Fruit fly (Drosophila melanogaster): ENCODE results near the gene Mesh1.

The Mesh1 gene

DNA sequence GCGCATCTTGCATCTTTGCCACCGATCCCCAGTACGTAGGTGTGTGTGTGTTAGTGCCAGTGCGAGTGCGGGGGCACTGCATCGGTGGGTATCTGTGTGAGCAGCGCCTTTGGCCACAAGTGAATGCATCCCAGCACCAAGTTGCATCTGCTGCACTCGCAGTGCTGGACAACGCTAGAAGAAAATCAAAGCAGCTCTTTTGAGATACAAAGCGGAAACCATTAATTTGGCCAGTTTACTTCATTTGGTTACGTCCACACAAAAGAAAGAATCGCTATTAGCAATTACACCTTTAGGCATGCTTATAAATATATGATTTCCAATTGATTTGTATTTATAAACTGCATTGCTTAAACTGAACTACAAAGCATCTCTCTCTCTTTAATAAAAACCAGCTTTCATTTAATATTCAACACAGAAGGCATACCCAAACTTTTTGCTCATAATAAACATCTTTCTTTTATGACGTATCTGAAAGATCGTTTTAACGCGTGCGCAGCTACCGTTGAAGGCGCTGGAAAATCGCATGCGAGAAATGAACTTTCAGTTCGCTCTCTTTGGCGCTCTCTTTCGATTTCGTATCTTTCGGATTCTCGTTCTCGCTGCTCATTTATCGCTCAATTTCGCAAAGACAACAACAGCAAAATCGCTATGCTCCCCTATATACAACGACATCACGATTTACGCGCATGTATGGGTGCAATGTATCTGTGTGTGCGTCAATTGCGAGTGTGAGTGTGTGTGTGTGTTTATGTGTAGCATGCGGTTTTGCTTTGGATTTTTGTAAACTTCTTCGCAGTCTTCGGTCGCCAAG lies 4.1 kb upstream of the Mesh1 start (continued):
- TF ChIP-seq CG12071 (GFP tag; optimal IDR thresholded peaks at IDR 0.05): no peak
- TF ChIP-seq da (GFP tag; optimal IDR thresholded peaks at IDR 0.05): no peak
- TF ChIP-seq CHES-1-like (GFP tag; optimal IDR thresholded peaks at IDR 0.05): no peak
- TF ChIP-seq CG33213 (GFP tag; optimal IDR thresholded peaks at IDR 0.05): no peak
- no peak for TF ChIP-seq CG3407 (GFP tag; optimal IDR thresholded peaks at IDR 0.05)
- no peak for TF ChIP-seq CG17802 (tag; optimal IDR thresholded peaks at IDR 0.05)
- TF ChIP-seq CG8359 (GFP tag; optimal IDR thresholded peaks at IDR 0.05; ENCODE audit: borderline replicate concordance): no peak
- TF ChIP-seq MBD-R2 (GFP tag; IDR thresholded peaks at IDR 0.05): no peak
- TF ChIP-seq CG10267 (tag; optimal IDR thresholded peaks at IDR 0.05): peak; percentile 17
- no peak for TF ChIP-seq E2f1 (GFP tag; IDR thresholded peaks at IDR 0.05)
- TF ChIP-seq CG34224 (GFP tag; IDR thresholded peaks at IDR 0.05; ENCODE audit: partially characterized antibody): no peak
- no peak for TF ChIP-seq Ada2b (GFP tag; IDR thresholded peaks at IDR 0.05)
- TF ChIP-seq CG10543 (GFP tag; optimal IDR thresholded peaks at IDR 0.05): no peak
- no peak for TF ChIP-seq sisA (GFP tag; IDR thresholded peaks at IDR 0.05)
- no peak for TF ChIP-seq odd (GFP tag; optimal IDR thresholded peaks at IDR 0.05)
- no peak for TF ChIP-seq CG17385 (GFP tag; optimal IDR thresholded peaks at IDR 0.05)
- TF ChIP-seq repo (GFP tag; optimal IDR thresholded peaks at IDR 0.05): no peak
- no peak for TF ChIP-seq CG42726 (GFP tag; IDR thresholded peaks at IDR 0.05; ENCODE audit: partially characterized antibody)
- TF ChIP-seq Dad (GFP tag; optimal IDR thresholded peaks at IDR 0.05): no peak
- TF ChIP-seq Oaz (GFP tag; IDR thresholded peaks at IDR 0.05): no peak
- no peak for TF ChIP-seq CG12104 (GFP tag; optimal IDR thresholded peaks at IDR 0.05)
- TF ChIP-seq CG2199 (GFP tag; IDR thresholded peaks at IDR 0.05): 0 out of 3 replicates have a peak, but pooled peaks have one; percentile 38
- TF ChIP-seq salm (tag; optimal IDR thresholded peaks at IDR 0.05): no peak
- no peak for TF ChIP-seq fu2 (GFP tag; optimal IDR thresholded peaks at IDR 0.05)
- TF ChIP-seq Max (GFP tag; optimal IDR thresholded peaks at IDR 0.05): no peak
- TF ChIP-seq CG10274 (GFP tag; optimal IDR thresholded peaks at IDR 0.05): no peak
- no peak for TF ChIP-seq H15 (GFP tag; IDR thresholded peaks at IDR 0.05)
- no peak for TF ChIP-seq CG1602 (GFP tag; optimal IDR thresholded peaks at IDR 0.05)
- no peak for TF ChIP-seq dmrt99B (tag; optimal IDR thresholded peaks at IDR 0.05)
- no peak for TF ChIP-seq fd64A (GFP tag; optimal IDR thresholded peaks at IDR 0.05)
- TF ChIP-seq hkb (optimal IDR thresholded peaks at IDR 0.05): no peak
- TF ChIP-seq hkb (GFP tag; IDR thresholded peaks at IDR 0.05): no peak
- TF ChIP-seq rib (GFP tag; IDR thresholded peaks at IDR 0.05): peak; percentile 22; the same call in 1 of the 2 replicates
- TF ChIP-seq CG1647 (GFP tag; optimal IDR thresholded peaks at IDR 0.05): no peak
- no peak for TF ChIP-seq CG6765 (GFP tag; optimal IDR thresholded peaks at IDR 0.05)
- TF ChIP-seq crc (GFP tag; optimal IDR thresholded peaks at IDR 0.05): no peak
- TF ChIP-seq ems (GFP tag; optimal IDR thresholded peaks at IDR 0.05): no peak
- no peak for TF ChIP-seq ato (GFP tag; IDR thresholded peaks at IDR 0.05; ENCODE audit: partially characterized antibody)
- TF ChIP-seq Trl (optimal IDR thresholded peaks at IDR 0.05): peak; percentile 41 to 77
- no peak for TF ChIP-seq Trl (GFP tag; optimal IDR thresholded peaks at IDR 0.05)
- no peak for TF ChIP-seq trem (tag; optimal IDR thresholded peaks at IDR 0.05)
- no peak for TF ChIP-seq CG10462 (GFP tag; optimal IDR thresholded peaks at IDR 0.05)
- no peak for TF ChIP-seq unc-4 (GFP tag; IDR thresholded peaks at IDR 0.05; ENCODE audit: partially characterized antibody)
- no peak for TF ChIP-seq jumu (GFP tag; optimal IDR thresholded peaks at IDR 0.05)
- no peak for TF ChIP-seq CG11560 (tag; IDR thresholded peaks at IDR 0.05)
- TF ChIP-seq wek (GFP tag; optimal IDR thresholded peaks at IDR 0.05): no peak
- TF ChIP-seq btn (GFP tag; optimal IDR thresholded peaks at IDR 0.05): no peak
- TF ChIP-seq CG4360 (GFP tag; IDR thresholded peaks at IDR 0.05): peak; percentile 60
- TF ChIP-seq Dfd (GFP tag; optimal IDR thresholded peaks at IDR 0.05): no peak
- TF ChIP-seq Lhr (GFP tag; optimal IDR thresholded peaks at IDR 0.05): no peak
- TF ChIP-seq lola (GFP tag; optimal IDR thresholded peaks at IDR 0.05): no peak
